Worm (Caenorhabditis elegans) whole organism, L4 larva: Measurements from ENCODE around the gene F54D5.23.

Source experiments
- F26F4.8 ChIP-seq: fragments of 200-800 bp; sonication (Bioruptor generic); conservative IDR thresholded peaks from 2 replicates; pipeline ENCODE4 v1.3.6; 2022; ENCODE audit warnings: missing genetic modification characterization, missing compliant biosample characterization
- F44E2.7 ChIP-seq: fragments of 200-800 bp; sonication (Bioruptor generic); IDR thresholded peaks from 2 replicates; pipeline ENCODE4 v2.1.2; 2022; ENCODE audit warnings: missing genetic modification characterization, missing compliant biosample characterization
- ZK546.5 ChIP-seq, 2 experiments: sonication (generic microtip); optimal IDR thresholded peaks; 2 replicates each; lab custom pipeline; 2017; ENCODE audit warnings: missing biosample characterization in 2 of 2, missing genetic modification characterization in 2 of 2
- aha-1 ChIP-seq: fragments of 150-350 bp; peaks from one replicate; lab custom pipeline; 2014; ENCODE audit warnings: missing biosample characterization, missing genetic modification characterization
- aly-2 ChIP-seq: sonication (generic microtip); optimal IDR thresholded peaks from 2 replicates; lab custom pipeline; 2018; ENCODE audit warnings: missing biosample characterization, missing genetic modification characterization
- ama-1 ChIP-seq: fragments of 150-350 bp; optimal IDR thresholded peaks from 2 replicates; lab custom pipeline; 2014; ENCODE audit warnings: inconsistent platforms, mixed read lengths
- ceh-20 ChIP-seq: fragments of 200-800 bp; sonication (Bioruptor generic); IDR thresholded peaks from 2 replicates; pipeline ENCODE4 v1.3.6; 2022; ENCODE audit warnings: missing genetic modification reagents, missing genetic modification characterization, missing compliant biosample characterization
- ceh-62 ChIP-seq: sonication (generic microtip); optimal IDR thresholded peaks from 2 replicates; lab custom pipeline; 2017; ENCODE audit warnings: missing biosample characterization, missing genetic modification characterization
- cey-2 ChIP-seq: sonication (generic microtip); optimal IDR thresholded peaks from 3 replicates; lab custom pipeline; 2017; ENCODE audit warnings: missing genetic modification characterization, mild to moderate bottlenecking, missing compliant biosample characterization, antibody characterized with exemption, borderline replicate concordance; ENCODE audit not compliant: insufficient read depth
- daf-16 ChIP-seq, 3 experiments: sonication (generic microtip); optimal IDR thresholded peaks; 2 replicates each; lab custom pipeline; 2016 to 2017; ENCODE audit warnings: missing genetic modification characterization in 3 of 3, missing genetic modification reagents in 3 of 3, mild to moderate bottlenecking in 2 of 3, missing compliant biosample characterization in 2 of 3, missing biosample characterization in 1 of 3, moderate library complexity in 1 of 3
- daf-8 ChIP-seq: fragments of 200-800 bp; sonication (Bioruptor generic); IDR thresholded peaks from 2 replicates; pipeline ENCODE4 v1.3.6; 2022; ENCODE audit warnings: missing genetic modification characterization, missing compliant biosample characterization
- dmd-8 ChIP-seq: fragments of 200-800 bp; sonication (Bioruptor generic); IDR thresholded peaks from 2 replicates; pipeline ENCODE4 v1.3.6; 2022; ENCODE audit warnings: missing genetic modification characterization, missing compliant biosample characterization
- dpl-1 ChIP-seq: fragments of 150-350 bp; optimal IDR thresholded peaks from 2 replicates; lab custom pipeline; 2014; ENCODE audit warnings: missing biosample characterization, missing genetic modification reagents, missing genetic modification characterization
- duxl-1 ChIP-seq: sonication (generic microtip); optimal IDR thresholded peaks from 2 replicates; lab custom pipeline; 2016; ENCODE audit warnings: mild to moderate bottlenecking, missing genetic modification characterization, moderate library complexity, missing compliant biosample characterization; ENCODE audit not compliant: poor library complexity
- dve-1 ChIP-seq: sonication (generic microtip); optimal IDR thresholded peaks from 2 replicates; lab custom pipeline; 2017; ENCODE audit warnings: antibody characterized with exemption, mild to moderate bottlenecking, missing genetic modification characterization, missing compliant biosample characterization; ENCODE audit not compliant: insufficient read depth
- egl-27 ChIP-seq: sonication (generic microtip); optimal IDR thresholded peaks from 3 replicates; lab custom pipeline; 2017; ENCODE audit warnings: missing biosample characterization, missing genetic modification reagents, missing genetic modification characterization
- fkh-10 ChIP-seq: fragments of 150-350 bp; optimal IDR thresholded peaks from 2 replicates; lab custom pipeline; 2014; ENCODE audit warnings: missing biosample characterization, missing genetic modification reagents, missing genetic modification characterization
- hlh-30 ChIP-seq: sonication (generic microtip); optimal IDR thresholded peaks from 2 replicates; lab custom pipeline; 2017; ENCODE audit warnings: antibody characterized with exemption, mild to moderate bottlenecking, missing genetic modification characterization, missing compliant biosample characterization; ENCODE audit not compliant: insufficient read depth
- hmg-1.1 ChIP-seq: fragments of 200-800 bp; sonication (Bioruptor generic); IDR thresholded peaks from 2 replicates; pipeline ENCODE4 v1.3.6; 2022; ENCODE audit warnings: missing genetic modification reagents, missing genetic modification characterization, missing compliant biosample characterization
- lin-38 ChIP-seq: fragments of 200-800 bp; sonication (Bioruptor generic); IDR thresholded peaks from 2 replicates; pipeline ENCODE4 v1.3.6; 2022; ENCODE audit warnings: missing genetic modification reagents, missing genetic modification characterization, missing compliant biosample characterization
- lsy-2 ChIP-seq, 2 experiments: fragments of 150-350 bp in 1 of 2; sonication (generic microtip) in 1 of 2; optimal IDR thresholded peaks; 2 replicates each; lab custom pipeline; 2014 to 2017; ENCODE audit warnings: missing biosample characterization in 2 of 2, missing genetic modification characterization in 2 of 2
- mdl-1 ChIP-seq, 2 experiments: fragments of 150-350 bp in 1 of 2; sonication (generic microtip) in 1 of 2; optimal IDR thresholded peaks; 2 replicates each; lab custom pipeline; 2014 to 2017; ENCODE audit warnings: missing biosample characterization in 2 of 2, missing genetic modification characterization in 2 of 2
- mes-2 ChIP-seq: sonication (generic microtip); optimal IDR thresholded peaks from 2 replicates; lab custom pipeline; 2016; ENCODE audit warnings: missing genotype, mild to moderate bottlenecking, missing genetic modification characterization, missing compliant biosample characterization; ENCODE audit not compliant: poor library complexity, severe bottlenecking
- nhr-237 ChIP-seq: sonication (generic microtip); optimal IDR thresholded peaks from 2 replicates; lab custom pipeline; 2017; ENCODE audit warnings: missing biosample characterization, missing genetic modification characterization
- nhr-28 ChIP-seq: fragments of 150-350 bp; optimal IDR thresholded peaks from 2 replicates; lab custom pipeline; 2014; ENCODE audit warnings: missing biosample characterization, missing genetic modification characterization
- nhr-6 ChIP-seq: fragments of 150-350 bp; optimal IDR thresholded peaks from 2 replicates; lab custom pipeline; 2014; ENCODE audit warnings: missing biosample characterization, missing genetic modification characterization
- pha-4 ChIP-seq, 2 experiments: fragments of 150-350 bp in 1 of 2; fragments of 200-800 bp in 1 of 2; sonication (Bioruptor generic) in 1 of 2; IDR thresholded peaks in 1 of 2; optimal IDR thresholded peaks in 1 of 2; 2 replicates each; pipeline versions ENCODE4 v1.3.6 to Lab custom; 2014 to 2022; ENCODE audit warnings: missing genetic modification characterization in 2 of 2, missing genetic modification reagents in 2 of 2, missing biosample characterization in 1 of 2, missing compliant biosample characterization in 1 of 2
- php-3 ChIP-seq: fragments of 200-800 bp; sonication (Bioruptor generic); IDR thresholded peaks from 2 replicates; pipeline ENCODE4 v1.3.6; 2022; ENCODE audit warnings: missing genetic modification reagents, missing genetic modification characterization, missing compliant biosample characterization
- pqm-1 ChIP-seq: sonication (generic microtip); optimal IDR thresholded peaks from 2 replicates; lab custom pipeline; 2017; ENCODE audit warnings: missing biosample characterization, missing genetic modification characterization
- snpc-1.2 ChIP-seq: fragments of 200-800 bp; sonication (Bioruptor generic); IDR thresholded peaks from 2 replicates; pipeline ENCODE4 v1.3.6; 2022; ENCODE audit warnings: missing genetic modification reagents, missing genetic modification characterization, missing compliant biosample characterization
- snpc-4 ChIP-seq: fragments of 150-350 bp; optimal IDR thresholded peaks from 2 replicates; lab custom pipeline; 2014; ENCODE audit warnings: missing biosample characterization, missing genetic modification characterization
- spr-1 ChIP-seq: sonication (generic microtip); optimal IDR thresholded peaks from 2 replicates; lab custom pipeline; 2016; ENCODE audit warnings: mild to moderate bottlenecking, missing genetic modification characterization, missing compliant biosample characterization
- unc-130 ChIP-seq: sonication (generic microtip); optimal IDR thresholded peaks from 2 replicates; lab custom pipeline; 2016; ENCODE audit warnings: missing genetic modification reagents, missing genetic modification characterization, missing compliant biosample characterization
- unc-62 ChIP-seq, 3 experiments: fragments of 150-350 bp in 1 of 3; sonication (generic microtip); optimal IDR thresholded peaks in 2 of 3; peaks in 1 of 3; 1 replicate in 1 of 3; 2 replicates in 2 of 3; lab custom pipeline; 2014 to 2017; ENCODE audit warnings: missing biosample characterization in 3 of 3, missing genetic modification characterization in 3 of 3, missing genetic modification reagents in 3 of 3, missing genotype in 1 of 3
- vab-7 ChIP-seq: fragments of 200-800 bp; sonication (Bioruptor generic); IDR thresholded peaks from 2 replicates; pipeline ENCODE4 v1.3.6; 2022; ENCODE audit warnings: missing genetic modification reagents, missing genetic modification characterization, missing compliant biosample characterization
- zfp-2 ChIP-seq: sonication (generic microtip); optimal IDR thresholded peaks from 2 replicates; lab custom pipeline; 2016; ENCODE audit warnings: mild to moderate bottlenecking, missing genetic modification characterization, missing compliant biosample characterization
- zip-2 ChIP-seq: fragments of 150-350 bp; optimal IDR thresholded peaks from 2 replicates; lab custom pipeline; 2014; ENCODE audit warnings: missing biosample characterization, missing genetic modification characterization
- ztf-11 ChIP-seq: fragments of 150-350 bp; optimal IDR thresholded peaks from 2 replicates; lab custom pipeline; 2014; ENCODE audit warnings: missing biosample characterization, missing genetic modification characterization

The F54D5.23 gene

DNA sequence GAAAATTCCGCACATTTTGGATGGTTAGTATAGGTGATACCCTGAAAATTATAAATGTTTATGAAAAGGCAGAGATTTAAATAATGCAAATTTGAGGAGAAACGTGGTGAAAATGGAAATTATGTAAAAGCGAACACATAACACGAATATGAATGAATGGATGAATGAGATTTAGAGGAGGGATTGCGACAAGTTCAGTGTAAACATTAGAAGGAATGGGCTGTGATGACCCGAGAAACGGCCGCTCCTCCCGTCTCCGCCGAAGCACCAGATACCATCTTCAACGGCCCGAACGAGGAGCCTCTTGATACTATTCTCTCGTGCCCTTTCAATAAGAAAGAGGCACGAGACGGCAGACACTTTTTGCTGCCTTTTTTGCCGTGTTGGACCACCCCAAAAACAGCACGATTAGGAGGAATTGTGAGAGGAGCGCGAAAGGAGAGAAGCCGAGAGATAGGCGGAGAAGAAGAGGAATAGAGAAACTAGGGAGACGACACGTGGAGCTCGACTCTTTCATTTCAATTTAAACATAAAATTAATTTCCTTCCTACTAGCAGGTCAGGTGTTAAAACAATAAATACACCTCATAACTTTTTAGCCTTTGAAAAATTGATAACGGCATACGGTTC is 26.4 kb upstream of the F54D5.23 start, which contains the start of gene gfat-1 (continued):
- TF ChIP-seq mdl-1 (tag; optimal IDR thresholded peaks at IDR 0.05; lab: Kevin White, UChicago) (peak; percentile 37 to 89), mes-2 (tag; lab: Kevin White, UChicago) (peak; percentile 43), lsy-2 (tag; optimal IDR thresholded peaks at IDR 0.05; lab: Kevin White, UChicago) (peak in 1 of 2 experiments; percentile 17), aha-1 (no peak), ztf-11 (no peak), dmd-8 (GFP tag; lab: Robert Waterston, UW) (no peak), pqm-1 (tag; lab: Kevin White, UChicago) (no peak), nhr-6 (tag; lab: Kevin White, UChicago) (peak; percentile 21), F26F4.8 (GFP tag; lab: Robert Waterston, UW) (no peak), snpc-1.2 (GFP tag; lab: Robert Waterston, UW) (no peak), nhr-237 (tag; lab: Kevin White, UChicago) (no peak), hlh-30 (tag; lab: Kevin White, UChicago) (peak; percentile 57), aly-2 (tag; lab: Kevin White, UChicago) (no peak), zip-2 (no peak), spr-1 (tag; lab: Kevin White, UChicago) (no peak), lin-38 (GFP tag; lab: Robert Waterston, UW) (peak; percentile 16; the same call in 1 of the 2 replicates), daf-8 (GFP tag; lab: Robert Waterston, UW) (no peak), duxl-1 (no peak), egl-27 (tag; lab: Kevin White, UChicago) (no peak)

- TF ChIP-seq dve-1: no peak
- TF ChIP-seq ztf-11: no peak
- TF ChIP-seq zfp-2 (tag; lab: Kevin White, UChicago): no peak
- no peak for TF ChIP-seq lsy-2 (tag; optimal IDR thresholded peaks at IDR 0.05; lab: Kevin White, UChicago)
- peak; percentile 10 for TF ChIP-seq unc-130 (GFP tag; lab: Kevin White, UChicago)
- TF ChIP-seq cey-2 (tag; lab: Kevin White, UChicago): no peak
Measured at ce11 chrII:11592023-11592422, 22.9 kb upstream of the F54D5.23 start, which contains the start of gene F07A11.1. TSS of gene F07A11.1 (minus strand) at chrII:11592123.

- TF ChIP-seq aha-1 (peak; percentile 69), ama-1 (no peak)
Measured at ce11 chrII:11591558-11591957, 22.5 kb upstream of the F54D5.23 start.

DNA sequence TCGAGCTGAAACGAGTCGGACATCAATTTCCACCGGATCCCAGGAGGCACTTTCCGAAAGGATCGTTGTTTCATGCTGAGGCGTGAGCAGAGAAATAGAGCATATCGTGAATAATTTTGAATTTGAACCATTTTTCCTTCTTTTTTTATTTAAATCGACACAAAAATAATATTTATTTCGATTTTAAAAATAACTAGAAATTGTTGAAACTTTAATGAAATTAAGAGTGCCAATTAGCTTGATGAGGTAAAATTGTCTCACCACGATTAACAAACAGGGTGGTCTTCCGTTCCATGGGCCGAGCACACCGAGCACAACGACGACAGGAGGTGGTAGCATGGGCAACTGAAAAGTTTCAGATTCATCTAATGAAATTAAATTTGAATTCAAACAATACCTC is 19.2 kb upstream of the F54D5.23 start:
- TF ChIP-seq ceh-62 (tag; lab: Kevin White, UChicago): no peak
- no peak for TF ChIP-seq php-3
- TF ChIP-seq dmd-8 (GFP tag; lab: Robert Waterston, UW): no peak
- peak in 1 of 2 experiments; percentile 61 for TF ChIP-seq unc-62 (GFP tag; optimal IDR thresholded peaks at IDR 0.05 in 1 of 2; lab: Kevin White, UChicago)
- TF ChIP-seq unc-62 (tag; optimal IDR thresholded peaks at IDR 0.05; lab: Kevin White, UChicago): no peak

- TF ChIP-seq lin-38 (GFP tag; lab: Robert Waterston, UW) (peak; percentile 30; the same call in 1 of the 2 replicates), unc-62 (GFP tag; optimal IDR thresholded peaks at IDR 0.05 in 1 of 2; lab: Kevin White, UChicago) (no peak), unc-62 (tag; optimal IDR thresholded peaks at IDR 0.05; lab: Kevin White, UChicago) (no peak)
Measured at ce11 chrII:11582698-11583097, 13.6 kb upstream of the F54D5.23 start, which contains the start of gene ints-7. TSS of gene ints-7 (plus strand) at chrII:11582849.

DNA sequence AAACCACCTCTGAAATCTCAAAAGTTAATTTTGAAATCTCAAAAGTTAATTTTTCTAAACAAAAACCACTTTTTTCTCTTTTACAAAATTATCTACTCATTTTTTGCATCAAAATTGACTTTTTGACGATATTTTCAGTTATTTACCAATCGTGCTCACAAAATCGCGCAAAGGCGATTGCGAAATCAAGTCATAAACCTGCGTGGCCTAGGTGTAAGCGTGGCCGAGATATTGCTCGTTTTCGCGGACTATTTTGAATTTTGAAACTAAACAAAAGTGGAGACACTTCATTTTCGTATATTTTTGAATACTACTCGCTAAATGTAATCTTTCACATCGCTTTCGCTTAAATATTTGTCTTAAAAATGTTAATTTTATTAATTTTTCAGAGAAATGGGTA is 9.2 kb upstream of the F54D5.23 start, which contains the start of gene smc-6:
Gene smc-6 (plus strand): TSS at position 390 of the 400 bp plus-strand sequence.
- TF ChIP-seq dpl-1 (GFP tag; lab: Kevin White, UChicago) (peak; percentile 65), fkh-10 (peak; percentile 18), dve-1 (peak; percentile 27), hmg-1.1 (GFP tag; lab: Robert Waterston, UW) (peak; percentile 40; the same call in 1 of the 2 replicates), ceh-20 (no peak), aha-1 (peak; percentile 56), ZK546.5 (tag; optimal IDR thresholded peaks at IDR 0.05; lab: Kevin White, UChicago) (no peak), dmd-8 (GFP tag; lab: Robert Waterston, UW) (no peak), pqm-1 (tag; lab: Kevin White, UChicago) (no peak), pha-4 (GFP tag; IDR thresholded peaks at IDR 0.05; lab: Robert Waterston, UW) (no peak), pha-4 (tag; optimal IDR thresholded peaks at IDR 0.05; lab: Kevin White, UChicago) (peak; percentile 47), mes-2 (tag; lab: Kevin White, UChicago) (peak; percentile 83), nhr-28 (tag; lab: Kevin White, UChicago) (peak; percentile 13), daf-16 (GFP tag; optimal IDR thresholded peaks at IDR 0.05; lab: Kevin White, UChicago) (no peak), daf-16 (tag; optimal IDR thresholded peaks at IDR 0.05; lab: Kevin White, UChicago) (peak; percentile 16), F44E2.7 (no peak), vab-7 (GFP tag; lab: Robert Waterston, UW) (no peak), snpc-4 (tag; lab: Kevin White, UChicago) (no peak)
